Fruit fly (Drosophila melanogaster): ENCODE data around the gene CG5001.

The CG5001 gene

DNA sequence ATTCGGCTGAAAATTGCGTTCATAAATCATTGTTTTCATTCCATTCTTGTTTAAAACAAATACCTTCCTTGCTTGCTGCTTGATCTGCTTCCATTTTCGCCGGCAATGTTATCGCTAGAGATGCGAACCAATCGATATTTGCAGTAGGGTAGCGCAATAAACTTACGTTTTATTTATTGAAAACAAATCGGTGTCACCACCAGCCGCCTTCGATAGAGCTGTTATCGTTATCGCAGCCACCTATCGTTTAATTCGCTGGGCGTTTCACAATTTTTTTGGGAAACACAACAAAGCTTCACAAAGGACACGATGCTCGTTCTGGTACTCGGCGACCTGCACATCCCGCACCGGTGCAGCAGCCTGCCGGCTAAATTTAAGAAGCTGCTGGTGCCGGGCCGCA is 35.0 kb upstream of the CG5001 start, which contains the start of the genes Tfb4 and Vps29 (continued):
- TF ChIP-seq caup (GFP tag; optimal IDR thresholded peaks at IDR 0.05; ENCODE audit: severe bottlenecking) = no peak
- TF ChIP-seq fu2 (GFP tag; optimal IDR thresholded peaks at IDR 0.05) = peak; percentile 49
- TF ChIP-seq ssp (GFP tag; IDR thresholded peaks at IDR 0.05) = no peak
- TF ChIP-seq CG10366 (GFP tag; IDR thresholded peaks at IDR 0.05) = peak; percentile 41; the same call in 1 of the 2 replicates
- peak; percentile 63 for TF ChIP-seq CG13624 (GFP tag; optimal IDR thresholded peaks at IDR 0.05)
- TF ChIP-seq CG11085 (GFP tag; IDR thresholded peaks at IDR 0.05) = peak; percentile 46; the same call in 1 of the 2 replicates
- peak; percentile 55 for TF ChIP-seq chn (GFP tag; optimal IDR thresholded peaks at IDR 0.05)
- TF ChIP-seq Dll (GFP tag; IDR thresholded peaks at IDR 0.05; ENCODE audit: partially characterized antibody) = peak; percentile 84
- TF ChIP-seq sc (optimal IDR thresholded peaks at IDR 0.05) = no peak
- no peak for TF ChIP-seq sc (GFP tag; optimal IDR thresholded peaks at IDR 0.05)
- peak; percentile 60; the same call in 1 of the 4 replicates for TF ChIP-seq Gug (GFP tag; IDR thresholded peaks at IDR 0.05)
- TF ChIP-seq CG14014 (GFP tag; IDR thresholded peaks at IDR 0.05) = peak; percentile 23; the same call in 1 of the 2 replicates
- TF ChIP-seq CrebB (tag; optimal IDR thresholded peaks at IDR 0.05) = no peak
- no peak for TF ChIP-seq Dip3 (GFP tag; optimal IDR thresholded peaks at IDR 0.05)
- no peak for TF ChIP-seq sim (GFP tag; IDR thresholded peaks at IDR 0.05)
- TF ChIP-seq CG12299 (tag; optimal IDR thresholded peaks at IDR 0.05) = no peak
- TF ChIP-seq phol (tag; optimal IDR thresholded peaks at IDR 0.05) = peak; percentile 48
- TF ChIP-seq CG7271 (tag; optimal IDR thresholded peaks at IDR 0.05) = peak; percentile 42
- peak; percentile 54; the same call in 1 of the 2 replicates for TF ChIP-seq Atf6 (GFP tag; IDR thresholded peaks at IDR 0.05)
- TF ChIP-seq CG4617 (GFP tag; optimal IDR thresholded peaks at IDR 0.05; ENCODE audit: borderline replicate concordance) = peak; percentile 74
- TF ChIP-seq ken (GFP tag; IDR thresholded peaks at IDR 0.05) = peak; percentile 61; the same call in 2 of the 3 replicates
- no peak for TF ChIP-seq Stat92E (GFP tag; optimal IDR thresholded peaks at IDR 0.05)
- no peak for TF ChIP-seq Lim3 (GFP tag; IDR thresholded peaks at IDR 0.05)
- no peak for TF ChIP-seq Awh (GFP tag; IDR thresholded peaks at IDR 0.05)
- no peak for TF ChIP-seq Elba2 (GFP tag; optimal IDR thresholded peaks at IDR 0.05)
- peak; percentile 80 for TF ChIP-seq Scr (GFP tag; IDR thresholded peaks at IDR 0.05; ENCODE audit: partially characterized antibody)
- peak; percentile 96 for TF ChIP-seq ato (GFP tag; IDR thresholded peaks at IDR 0.05; ENCODE audit: partially characterized antibody)
- TF ChIP-seq MBD-R2 (GFP tag; IDR thresholded peaks at IDR 0.05) = peak; percentile 97
- TF ChIP-seq CG6689 (GFP tag; IDR thresholded peaks at IDR 0.05) = peak; percentile 75
- peak; percentile 52 for TF ChIP-seq vfl (GFP tag; optimal IDR thresholded peaks at IDR 0.05)
- no peak for TF ChIP-seq sr (GFP tag; IDR thresholded peaks at IDR 0.05)
- TF ChIP-seq pan (optimal IDR thresholded peaks at IDR 0.05) = no peak
- peak in 1 of 2 experiments; percentile 52 for TF ChIP-seq pan (GFP tag; optimal IDR thresholded peaks at IDR 0.05 in 1 of 2, IDR thresholded peaks at IDR 0.05 in 1 of 2)
- TF ChIP-seq CTCF (GFP tag; optimal IDR thresholded peaks at IDR 0.05) = no peak
- TF ChIP-seq CG3995 (GFP tag; optimal IDR thresholded peaks at IDR 0.05) = no peak
- TF ChIP-seq Usf (GFP tag; optimal IDR thresholded peaks at IDR 0.05) = no peak
- TF ChIP-seq H2.0 (GFP tag; IDR thresholded peaks at IDR 0.05) = peak; percentile 46; the same call in 1 of the 2 replicates
- peak; percentile 89 for TF ChIP-seq sna (GFP tag; IDR thresholded peaks at IDR 0.05; ENCODE audit: partially characterized antibody)
- TF ChIP-seq bab2 (GFP tag; optimal IDR thresholded peaks at IDR 0.05) = peak; percentile 64
- no peak for TF ChIP-seq CG2199 (GFP tag; IDR thresholded peaks at IDR 0.05)
- no peak for TF ChIP-seq ewg (GFP tag; optimal IDR thresholded peaks at IDR 0.05)
- TF ChIP-seq Mrtf (GFP tag; IDR thresholded peaks at IDR 0.05) = 0 out of 3 replicates have a peak, but pooled peaks have one; percentile 21
- peak; percentile 67 for TF ChIP-seq tin (GFP tag; optimal IDR thresholded peaks at IDR 0.05)
- no peak; the same call in 2 of the 3 replicates for TF ChIP-seq B-H1 (GFP tag; IDR thresholded peaks at IDR 0.05)
- peak; percentile 89 for TF ChIP-seq hbn (GFP tag; IDR thresholded peaks at IDR 0.05; ENCODE audit: partially characterized antibody)
- peak; percentile 98 for TF ChIP-seq zen2 (GFP tag; IDR thresholded peaks at IDR 0.05; ENCODE audit: partially characterized antibody)
- no peak for TF ChIP-seq salm (tag; optimal IDR thresholded peaks at IDR 0.05)
- TF ChIP-seq CG10959 (GFP tag; IDR thresholded peaks at IDR 0.05) = no peak
- TF ChIP-seq unpg (GFP tag; optimal IDR thresholded peaks at IDR 0.05) = no peak
- TF ChIP-seq CG42726 (GFP tag; IDR thresholded peaks at IDR 0.05; ENCODE audit: partially characterized antibody) = peak; percentile 19; the same call in 1 of the 2 replicates
- TF ChIP-seq CG9932 (GFP tag; IDR thresholded peaks at IDR 0.05) = peak; percentile 87

Measured in whole organism, embryonic.